Fruit fly (Drosophila melanogaster): ENCODE results near the gene CG13096.

Gene CG13096

dm6 chr2L:8480825-8481224, 30.8 kb downstream of the CG13096 start:
- no peak for TF ChIP-seq CG8478 (optimal IDR thresholded peaks at IDR 0.05)
- TF ChIP-seq Dll (optimal IDR thresholded peaks at IDR 0.05), result no peak
- TF ChIP-seq psq (optimal IDR thresholded peaks at IDR 0.05), result no peak
- no peak for TF ChIP-seq EcR (GFP tag; optimal IDR thresholded peaks at IDR 0.05)
- TF ChIP-seq pan (optimal IDR thresholded peaks at IDR 0.05), result no peak
- TF ChIP-seq usp (GFP tag; optimal IDR thresholded peaks at IDR 0.05), result no peak

dm6 chr2L:8478911-8479706, 32.6 kb downstream of the CG13096 start:
- TF ChIP-seq pan (optimal IDR thresholded peaks at IDR 0.05), result no peak
- no peak for TF ChIP-seq usp (GFP tag; optimal IDR thresholded peaks at IDR 0.05)
- no peak for TF ChIP-seq Dll (optimal IDR thresholded peaks at IDR 0.05)
- no peak for TF ChIP-seq EcR (GFP tag; optimal IDR thresholded peaks at IDR 0.05)
- no peak for TF ChIP-seq psq (optimal IDR thresholded peaks at IDR 0.05)
- TF ChIP-seq CG8478 (optimal IDR thresholded peaks at IDR 0.05), result no peak

- TF ChIP-seq Dll (optimal IDR thresholded peaks at IDR 0.05) (peak; percentile 50), usp (GFP tag; optimal IDR thresholded peaks at IDR 0.05) (no peak)
Measured at dm6 chr2L:8478379-8478778, 33.3 kb downstream of the CG13096 start.

- TF ChIP-seq pan (optimal IDR thresholded peaks at IDR 0.05), result no peak
- no peak for TF ChIP-seq EcR (GFP tag; optimal IDR thresholded peaks at IDR 0.05)
Measured at dm6 chr2L:8477971-8478370, 33.7 kb downstream of the CG13096 start.

dm6 chr2L:8477049-8477448, 34.6 kb downstream of the CG13096 start, which contains the start of gene CheA29a:
TSS of gene CheA29a (plus strand) at chr2L:8477349.
- TF ChIP-seq psq (optimal IDR thresholded peaks at IDR 0.05), result no peak
- no peak for TF ChIP-seq pan (optimal IDR thresholded peaks at IDR 0.05)
- TF ChIP-seq EcR (GFP tag; optimal IDR thresholded peaks at IDR 0.05), result no peak
- TF ChIP-seq usp (GFP tag; optimal IDR thresholded peaks at IDR 0.05), result no peak
- no peak for TF ChIP-seq Dll (optimal IDR thresholded peaks at IDR 0.05)
- TF ChIP-seq CG8478 (optimal IDR thresholded peaks at IDR 0.05), result no peak

dm6 chr2L:8473448-8473847, 38.2 kb downstream of the CG13096 start:
- no peak for TF ChIP-seq Dll (optimal IDR thresholded peaks at IDR 0.05)
- no peak for TF ChIP-seq psq (optimal IDR thresholded peaks at IDR 0.05)
- TF ChIP-seq pan (optimal IDR thresholded peaks at IDR 0.05), result no peak
- no peak for TF ChIP-seq CG8478 (optimal IDR thresholded peaks at IDR 0.05)
- no peak for TF ChIP-seq usp (GFP tag; optimal IDR thresholded peaks at IDR 0.05)
- no peak for TF ChIP-seq EcR (GFP tag; optimal IDR thresholded peaks at IDR 0.05)

- TF ChIP-seq CG8478 (optimal IDR thresholded peaks at IDR 0.05) (no peak), EcR (GFP tag; optimal IDR thresholded peaks at IDR 0.05) (no peak), usp (GFP tag; optimal IDR thresholded peaks at IDR 0.05) (no peak), Dll (optimal IDR thresholded peaks at IDR 0.05) (no peak), pan (optimal IDR thresholded peaks at IDR 0.05) (no peak), psq (optimal IDR thresholded peaks at IDR 0.05) (no peak)
Measured at dm6 chr2L:8471667-8472066, 40.0 kb downstream of the CG13096 start.

dm6 chr2L:8468929-8469681, 42.6 kb downstream of the CG13096 start:
- TF ChIP-seq EcR (GFP tag; optimal IDR thresholded peaks at IDR 0.05), result no peak
- TF ChIP-seq pan (optimal IDR thresholded peaks at IDR 0.05), result no peak
- TF ChIP-seq usp (GFP tag; optimal IDR thresholded peaks at IDR 0.05), result no peak
- TF ChIP-seq psq (optimal IDR thresholded peaks at IDR 0.05), result no peak
- no peak for TF ChIP-seq Dll (optimal IDR thresholded peaks at IDR 0.05)
- TF ChIP-seq CG8478 (optimal IDR thresholded peaks at IDR 0.05), result no peak

- no peak for TF ChIP-seq usp (GFP tag; optimal IDR thresholded peaks at IDR 0.05)
- no peak for TF ChIP-seq psq (optimal IDR thresholded peaks at IDR 0.05)
- no peak for TF ChIP-seq CG8478 (optimal IDR thresholded peaks at IDR 0.05)
- no peak for TF ChIP-seq EcR (GFP tag; optimal IDR thresholded peaks at IDR 0.05)
- no peak for TF ChIP-seq Dll (optimal IDR thresholded peaks at IDR 0.05)
- no peak for TF ChIP-seq pan (optimal IDR thresholded peaks at IDR 0.05)
Measured at dm6 chr2L:8466643-8467042, 45.0 kb downstream of the CG13096 start, which contains the start of gene dachs. TSS of gene dachs (plus strand) at chr2L:8466817.

dm6 chr2L:8464107-8464582, 47.5 kb downstream of the CG13096 start, which contains the start of gene prg:
TSS of gene prg (plus strand) at chr2L:8464488.
- no peak for TF ChIP-seq EcR (GFP tag; optimal IDR thresholded peaks at IDR 0.05)

dm6 chr2L:8463144-8464106, 48.2 kb downstream of the CG13096 start, which contains the start of gene Agpat2:
TSS of gene Agpat2 (minus strand) at chr2L:8463994.
- TF ChIP-seq usp (GFP tag; optimal IDR thresholded peaks at IDR 0.05), result no peak
- TF ChIP-seq psq (optimal IDR thresholded peaks at IDR 0.05), result no peak
- no peak for TF ChIP-seq pan (optimal IDR thresholded peaks at IDR 0.05)
- no peak for TF ChIP-seq Dll (optimal IDR thresholded peaks at IDR 0.05)
- no peak for TF ChIP-seq EcR (GFP tag; optimal IDR thresholded peaks at IDR 0.05)
- no peak for TF ChIP-seq CG8478 (optimal IDR thresholded peaks at IDR 0.05)

Measured in whole organism.